Worm (Caenorhabditis elegans) whole organism, midembryonic: Measurements from ENCODE around the gene F58F12.3.

Source experiments
- T22C8.4 ChIP-seq: fragments of 200-800 bp; sonication (Bioruptor generic); IDR thresholded peaks from 2 replicates; pipeline ENCODE4 v1.3.6; 2022; ENCODE audit warnings: missing genetic modification characterization, missing compliant biosample characterization
- cog-1 ChIP-seq: sonication (generic microtip); optimal IDR thresholded peaks from 2 replicates; lab custom pipeline; 2016; ENCODE audit warnings: missing genetic modification characterization, missing compliant biosample characterization
- flt-1 ChIP-seq: fragments of 200-800 bp; sonication (Bioruptor generic); IDR thresholded peaks from 2 replicates; pipeline ENCODE4 v1.3.6; 2022; ENCODE audit warnings: missing genetic modification characterization, missing compliant biosample characterization
- klf-2 ChIP-seq: fragments of 200-800 bp; sonication (Bioruptor generic); conservative IDR thresholded peaks from 2 replicates; pipeline ENCODE4 v1.3.6; 2022; ENCODE audit warnings: missing genetic modification reagents, missing genetic modification characterization, missing compliant biosample characterization
- med-1 ChIP-seq: sonication (generic microtip); optimal IDR thresholded peaks from 2 replicates; lab custom pipeline; 2017; ENCODE audit warnings: missing genetic modification characterization, mild to moderate bottlenecking, missing compliant biosample characterization, antibody characterized with exemption, missing genetic modification reagents; ENCODE audit not compliant: insufficient read depth
- ref-1 ChIP-seq: fragments of 200-800 bp; sonication (Bioruptor generic); conservative IDR thresholded peaks from 2 replicates; pipeline ENCODE4 v1.3.6; 2022; ENCODE audit warnings: missing genetic modification reagents, missing genetic modification characterization, missing compliant biosample characterization
- tab-1 ChIP-seq: fragments of 200-800 bp; sonication (Bioruptor generic); IDR thresholded peaks from 2 replicates; pipeline ENCODE4 v1.3.6; 2022; ENCODE audit warnings: missing genetic modification characterization, missing compliant biosample characterization
- ztf-23 ChIP-seq: fragments of 200-800 bp; sonication (Bioruptor generic); IDR thresholded peaks from 2 replicates; pipeline ENCODE4 v1.3.6; 2022; ENCODE audit warnings: missing genetic modification reagents, missing genetic modification characterization, missing compliant biosample characterization
- ztf-29 ChIP-seq: fragments of 200-800 bp; sonication (Bioruptor generic); IDR thresholded peaks from 2 replicates; pipeline ENCODE4 v1.3.6; 2022; ENCODE audit warnings: missing genetic modification reagents, missing genetic modification characterization, missing compliant biosample characterization

DNA sequence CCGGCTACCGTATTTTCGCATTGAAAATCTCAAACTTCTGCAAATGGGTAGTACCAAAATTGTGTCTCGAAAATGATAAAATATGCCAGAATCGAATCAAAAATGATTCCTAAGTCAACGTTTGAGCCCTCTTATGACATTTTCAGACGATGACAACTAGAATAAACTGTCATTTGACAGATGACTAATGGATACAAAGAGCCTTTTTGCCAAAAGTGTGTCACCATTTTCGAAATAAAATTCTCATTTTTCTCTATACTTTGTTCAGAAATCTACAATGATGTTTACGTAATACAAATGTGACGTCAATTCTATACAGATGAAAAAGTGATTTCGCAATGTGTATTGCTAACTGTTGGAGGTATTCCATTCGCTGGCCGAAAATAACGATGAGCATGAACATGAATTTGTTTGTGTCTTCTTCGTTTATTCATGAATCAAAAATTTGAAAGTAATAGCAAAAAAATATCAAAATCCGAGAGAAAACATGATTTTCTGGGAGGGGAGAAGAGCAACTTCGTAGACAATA is 44.5 kb downstream of the F58F12.3 start:
- TF ChIP-seq T22C8.4 (GFP tag; lab: Robert Waterston, UW) (no peak), flt-1 (GFP tag; lab: Robert Waterston, UW) (no peak), cog-1 (tag; lab: Kevin White, UChicago) (no peak), klf-2 (GFP tag; lab: Robert Waterston, UW) (no peak), tab-1 (GFP tag; lab: Robert Waterston, UW) (no peak), ztf-29 (no peak), ztf-23 (no peak), med-1 (GFP tag; lab: Kevin White, UChicago) (no peak), ref-1 (GFP tag; lab: Robert Waterston, UW) (no peak)
